Worm (Caenorhabditis elegans) whole organism, L4/young adult: ENCODE measurements around the gene exos-4.1.

Experiments used
- dao-5 ChIP-seq: sonication (generic microtip); optimal IDR thresholded peaks from 2 replicates; lab custom pipeline; 2016; ENCODE audit warnings: missing genotype, missing genetic modification characterization, moderate library complexity, missing compliant biosample characterization
- him-1 ChIP-seq: sonication (generic microtip); optimal IDR thresholded peaks from 2 replicates; lab custom pipeline; 2016; ENCODE audit warnings: missing genotype, missing genetic modification reagents, missing genetic modification characterization, missing compliant biosample characterization

DNA sequence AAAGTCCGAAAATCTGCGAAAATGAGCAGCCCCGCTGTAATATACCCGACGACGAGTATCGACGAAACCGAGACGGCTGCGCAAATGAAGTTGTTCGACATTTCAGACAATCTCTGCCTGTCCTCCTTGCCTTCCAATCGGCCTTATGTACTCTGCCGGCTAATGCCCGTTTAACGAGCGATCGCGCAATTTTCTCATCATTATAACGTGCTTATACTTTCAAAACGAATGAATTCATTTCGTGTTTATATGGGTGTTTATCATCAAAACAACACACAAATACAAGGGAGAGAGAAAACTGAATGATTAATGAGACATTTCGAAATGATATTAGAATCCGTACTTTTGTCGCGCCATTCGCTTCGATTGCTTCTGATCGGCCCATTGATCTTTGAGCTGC is 7.8 kb upstream of the exos-4.1 start, which contains the start of gene col-132:
- no peak for TF ChIP-seq dao-5
- no peak for TF ChIP-seq him-1 (tag; lab: Kevin White, UChicago)
